Fruit fly (Drosophila melanogaster): ENCODE data around the gene CG17568.

Gene CG17568

DNA sequence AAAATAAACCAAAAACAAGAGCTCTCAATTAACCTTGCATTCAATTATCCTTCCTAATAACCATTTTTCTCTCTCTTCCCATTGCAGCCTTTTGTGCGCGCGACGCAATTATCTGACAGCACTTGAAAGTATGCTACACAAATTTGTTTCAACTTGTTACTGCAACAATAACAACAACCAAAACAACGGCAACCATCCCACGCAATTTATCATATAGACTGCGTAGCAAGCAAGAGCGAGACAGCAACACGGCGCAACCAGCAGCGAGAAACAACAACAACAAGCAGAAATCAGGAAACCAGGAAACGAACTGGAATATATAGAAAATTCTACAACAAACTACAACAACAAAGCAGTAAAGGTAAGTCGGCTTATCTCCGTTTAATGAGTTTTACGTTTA lies 15.5 kb downstream of the CG17568 start (continued):
- TF ChIP-seq H15 (GFP tag; IDR thresholded peaks at IDR 0.05) (no peak), Drgx (GFP tag; IDR thresholded peaks at IDR 0.05) (no peak), br (optimal IDR thresholded peaks at IDR 0.05) (no peak), Usf (GFP tag; optimal IDR thresholded peaks at IDR 0.05) (no peak), CG17359 (tag; optimal IDR thresholded peaks at IDR 0.05) (no peak), az2 (GFP tag; optimal IDR thresholded peaks at IDR 0.05) (no peak), Hr39 (optimal IDR thresholded peaks at IDR 0.05) (no peak), CG9727 (GFP tag; optimal IDR thresholded peaks at IDR 0.05) (no peak), sens (GFP tag) (peak; percentile 78), Bdp1 (GFP tag; optimal IDR thresholded peaks at IDR 0.05) (no peak), Scr (GFP tag; IDR thresholded peaks at IDR 0.05; ENCODE audit: partially characterized antibody) (0 out of 2 replicates have a peak, but pooled peaks have one; percentile 19), maf-S (GFP tag; optimal IDR thresholded peaks at IDR 0.05) (no peak), gcm (GFP tag; optimal IDR thresholded peaks at IDR 0.05) (no peak), ssp (GFP tag; IDR thresholded peaks at IDR 0.05) (no peak), CG32772 (GFP tag; IDR thresholded peaks at IDR 0.05) (no peak), CG18599 (GFP tag; optimal IDR thresholded peaks at IDR 0.05) (no peak), CG33557 (GFP tag; optimal IDR thresholded peaks at IDR 0.05) (no peak), CG15601 (tag; optimal IDR thresholded peaks at IDR 0.05) (peak; percentile 94), CG12769 (tag; optimal IDR thresholded peaks at IDR 0.05) (no peak), CG15479 (GFP tag; optimal IDR thresholded peaks at IDR 0.05) (peak; percentile 94), Hmr (GFP tag; optimal IDR thresholded peaks at IDR 0.05) (no peak), CG42726 (GFP tag; IDR thresholded peaks at IDR 0.05; ENCODE audit: partially characterized antibody) (0 out of 2 replicates have a peak, but pooled peaks have one; percentile 5), sug (tag; optimal IDR thresholded peaks at IDR 0.05) (peak; percentile 22), Max (GFP tag; optimal IDR thresholded peaks at IDR 0.05) (no peak), CG8290 (GFP tag; optimal IDR thresholded peaks at IDR 0.05) (no peak), CG8290 (tag; optimal IDR thresholded peaks at IDR 0.05) (peak in 1 of 2 experiments; percentile 61), Myb (GFP tag; optimal IDR thresholded peaks at IDR 0.05) (no peak), CG14965 (GFP tag; optimal IDR thresholded peaks at IDR 0.05; ENCODE audit: borderline replicate concordance) (no peak), kay (GFP tag; optimal IDR thresholded peaks at IDR 0.05) (no peak), ci (GFP tag; IDR thresholded peaks at IDR 0.05) (0 out of 3 replicates have a peak, but pooled peaks have one; percentile 29), mld (GFP tag; IDR thresholded peaks at IDR 0.05; ENCODE audit: partially characterized antibody) (no peak), vfl (GFP tag; optimal IDR thresholded peaks at IDR 0.05) (no peak), CG7786 (GFP tag; optimal IDR thresholded peaks at IDR 0.05) (no peak), corto (GFP tag; optimal IDR thresholded peaks at IDR 0.05) (no peak), CG12942 (GFP tag; optimal IDR thresholded peaks at IDR 0.05) (no peak), B-H2 (GFP tag; optimal IDR thresholded peaks at IDR 0.05) (peak; percentile 24), CG11504 (tag; optimal IDR thresholded peaks at IDR 0.05) (no peak), tll (GFP tag; optimal IDR thresholded peaks at IDR 0.05) (peak in 1 of 2 experiments; percentile 37), HLHmδ (GFP tag; optimal IDR thresholded peaks at IDR 0.05) (no peak), Dfd (GFP tag; optimal IDR thresholded peaks at IDR 0.05) (no peak), CG5180 (GFP tag; optimal IDR thresholded peaks at IDR 0.05) (peak; percentile 68), pho (GFP tag; optimal IDR thresholded peaks at IDR 0.05) (no peak), H2.0 (GFP tag; IDR thresholded peaks at IDR 0.05) (no peak), Dip2 (GFP tag; IDR thresholded peaks at IDR 0.05) (no peak), tna (GFP tag; IDR thresholded peaks at IDR 0.05; ENCODE audit: partially characterized antibody) (peak; percentile 2; the same call in 1 of the 2 replicates), CG8281 (tag; optimal IDR thresholded peaks at IDR 0.05) (no peak), Gsc (GFP tag; IDR thresholded peaks at IDR 0.05) (no peak), CG3065 (GFP tag; optimal IDR thresholded peaks at IDR 0.05) (no peak), Chrac-16 (GFP tag; optimal IDR thresholded peaks at IDR 0.05) (no peak), CG11085 (GFP tag; IDR thresholded peaks at IDR 0.05) (no peak), CG10959 (GFP tag; IDR thresholded peaks at IDR 0.05) (no peak), Elba2 (GFP tag; optimal IDR thresholded peaks at IDR 0.05) (no peak)
